Worm (Caenorhabditis elegans): ENCODE measurements around the gene act-1.

The act-1 gene

DNA sequence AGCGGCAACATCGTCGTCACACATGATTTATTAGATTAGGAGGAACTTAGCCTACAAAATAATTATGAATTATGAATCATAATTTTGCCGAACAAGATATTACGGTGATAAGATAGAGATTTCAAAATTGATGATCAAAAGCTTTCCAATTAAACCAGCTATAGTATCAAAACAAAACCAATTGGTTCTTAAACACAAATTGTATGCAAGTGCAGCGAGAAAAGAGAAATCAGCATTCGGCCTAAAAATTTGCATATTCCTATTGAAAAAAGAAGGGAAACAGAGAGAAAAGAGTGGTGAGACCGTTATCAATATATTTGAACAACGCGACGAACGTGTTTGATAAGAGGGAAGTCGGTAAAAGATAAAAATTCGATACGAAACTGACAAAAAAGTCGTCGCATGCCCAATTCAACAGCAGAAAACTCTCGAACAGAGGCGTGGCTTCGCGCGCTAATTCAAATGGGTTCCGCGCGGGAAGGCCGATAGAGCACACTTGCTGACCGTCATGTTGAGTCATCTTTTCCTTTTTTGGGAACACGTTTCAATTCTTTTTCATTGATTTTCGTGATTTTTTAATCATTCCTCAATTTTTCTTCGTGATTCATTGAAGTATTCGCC is 2.6 kb upstream of the act-1 start, which contains the start of gene act-2:
TSS of gene act-2 (minus strand) at position 51 of the 621 bp plus-strand sequence.
- peak; percentile 64 for TF ChIP-seq lsy-2 (tag; optimal IDR thresholded peaks at IDR 0.05)
- TF ChIP-seq unc-39 (tag; optimal IDR thresholded peaks at IDR 0.05) = no peak
- TF ChIP-seq lin-13 (tag; optimal IDR thresholded peaks at IDR 0.05) = peak; percentile 67
- TF ChIP-seq nhr-12 (tag; optimal IDR thresholded peaks at IDR 0.05) = no peak
- no peak for TF ChIP-seq elt-1 (tag; optimal IDR thresholded peaks at IDR 0.05; ENCODE audit: borderline replicate concordance, insufficient read depth)
- TF ChIP-seq nhr-237 (tag; optimal IDR thresholded peaks at IDR 0.05) = peak; percentile 19
- TF ChIP-seq sem-2 (GFP tag; optimal IDR thresholded peaks at IDR 0.05) = no peak
- peak; percentile 76 for TF ChIP-seq pha-4 (tag; optimal IDR thresholded peaks at IDR 0.05)
- TF ChIP-seq mep-1 (tag; optimal IDR thresholded peaks at IDR 0.05) = peak; percentile 79
- TF ChIP-seq unc-120 (tag; optimal IDR thresholded peaks at IDR 0.05; ENCODE audit: poor library complexity, severe bottlenecking) = peak; percentile 46
- TF ChIP-seq cnd-1 (tag; optimal IDR thresholded peaks at IDR 0.05) = peak; percentile 49
- TF ChIP-seq ces-1 (GFP tag; optimal IDR thresholded peaks at IDR 0.05) = peak; percentile 69
- no peak for TF ChIP-seq ceh-83 (GFP tag; optimal IDR thresholded peaks at IDR 0.05)
- TF ChIP-seq ceh-39 (tag; optimal IDR thresholded peaks at IDR 0.05) = peak; percentile 74

DNA sequence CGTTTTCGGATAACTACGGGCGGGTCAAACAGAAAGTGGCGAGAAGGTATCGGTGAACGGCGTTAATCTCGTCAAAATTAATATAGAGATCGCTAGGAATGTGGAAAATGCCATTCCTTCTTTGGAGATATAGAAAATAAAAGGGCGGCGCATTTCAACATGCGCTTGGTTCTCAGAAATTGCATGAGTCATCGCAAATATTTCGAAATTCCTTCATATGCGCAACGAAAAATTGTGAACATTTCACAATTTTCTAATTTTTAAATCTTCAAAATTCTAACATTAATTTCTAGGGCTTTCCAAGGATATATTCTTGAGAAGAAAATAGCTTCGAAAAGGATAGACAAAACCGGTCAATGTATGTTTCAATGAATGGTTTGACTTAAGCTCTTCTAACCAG is 2.0 kb upstream of the act-1 start:
- TF ChIP-seq flh-1 (GFP tag; optimal IDR thresholded peaks at IDR 0.05) = no peak
- TF ChIP-seq snpc-4 (tag; optimal IDR thresholded peaks at IDR 0.05) = no peak
- no peak for TF ChIP-seq mep-1 (tag; optimal IDR thresholded peaks at IDR 0.05)
- TF ChIP-seq M03D4.4 (tag; optimal IDR thresholded peaks at IDR 0.05) = no peak
- TF ChIP-seq drap-1 (GFP tag; optimal IDR thresholded peaks at IDR 0.05) = no peak
- no peak for TF ChIP-seq unc-39 (tag; optimal IDR thresholded peaks at IDR 0.05)

DNA sequence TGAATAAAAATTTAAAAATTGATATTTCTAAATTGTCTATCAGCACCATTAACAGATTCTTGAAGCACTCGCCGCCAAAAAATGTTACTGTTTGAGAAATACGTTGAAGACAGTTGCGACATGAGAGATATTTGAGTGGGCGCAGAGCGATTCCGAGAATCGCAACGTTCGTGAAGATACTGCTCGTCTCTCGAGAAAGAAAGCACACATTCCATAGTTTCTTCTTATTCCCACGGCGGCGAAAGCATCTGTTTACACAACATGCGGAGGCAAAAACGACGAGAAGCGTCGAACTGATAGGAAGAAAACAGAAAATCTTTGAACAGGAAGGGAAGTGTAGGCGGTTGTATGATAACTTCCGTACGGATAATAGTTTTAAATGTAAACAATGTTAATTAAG is 1.6 kb downstream of the act-1 start:
- no peak for TF ChIP-seq snpc-4 (tag; optimal IDR thresholded peaks at IDR 0.05)
- no peak for TF ChIP-seq lsy-2 (tag; optimal IDR thresholded peaks at IDR 0.05)
- no peak for TF ChIP-seq ztf-11 (tag; optimal IDR thresholded peaks at IDR 0.05)
- no peak for TF ChIP-seq mab-5 (tag; optimal IDR thresholded peaks at IDR 0.05)
- TF ChIP-seq unc-62 (GFP tag; optimal IDR thresholded peaks at IDR 0.05) = peak; percentile 58
- peak; percentile 54 for TF ChIP-seq pha-4 (tag; optimal IDR thresholded peaks at IDR 0.05)
- TF ChIP-seq mls-2 (tag; optimal IDR thresholded peaks at IDR 0.05) = no peak
- TF ChIP-seq elt-3 (tag; optimal IDR thresholded peaks at IDR 0.05) = no peak
- TF ChIP-seq ceh-83 (GFP tag; optimal IDR thresholded peaks at IDR 0.05) = no peak
- TF ChIP-seq zip-8 (tag; optimal IDR thresholded peaks at IDR 0.05) = no peak
- TF ChIP-seq mep-1 (tag; optimal IDR thresholded peaks at IDR 0.05) = peak; percentile 36
- no peak for TF ChIP-seq ham-2 (GFP tag; optimal IDR thresholded peaks at IDR 0.05)
- TF ChIP-seq nhr-28 (tag; optimal IDR thresholded peaks at IDR 0.05) = no peak
- TF ChIP-seq unc-120 (tag; optimal IDR thresholded peaks at IDR 0.05; ENCODE audit: poor library complexity, severe bottlenecking) = peak; percentile 90
- no peak for TF ChIP-seq bed-3 (GFP tag; optimal IDR thresholded peaks at IDR 0.05)
- TF ChIP-seq flh-1 (GFP tag; optimal IDR thresholded peaks at IDR 0.05) = no peak
- no peak for TF ChIP-seq nhr-76 (tag; optimal IDR thresholded peaks at IDR 0.05)
- no peak for TF ChIP-seq nhr-12 (tag; optimal IDR thresholded peaks at IDR 0.05)
- no peak for TF ChIP-seq unc-39 (tag; optimal IDR thresholded peaks at IDR 0.05)
- TF ChIP-seq ces-1 (GFP tag; optimal IDR thresholded peaks at IDR 0.05) = no peak
- TF ChIP-seq blmp-1 (tag; optimal IDR thresholded peaks at IDR 0.05) = no peak
- no peak for TF ChIP-seq tbx-8 (GFP tag; optimal IDR thresholded peaks at IDR 0.05)
- TF ChIP-seq ceh-43 (GFP tag; optimal IDR thresholded peaks at IDR 0.05) = no peak
- TF ChIP-seq ceh-39 (tag; optimal IDR thresholded peaks at IDR 0.05) = no peak
- TF ChIP-seq nhr-237 (tag; optimal IDR thresholded peaks at IDR 0.05) = peak; percentile 50
- TF ChIP-seq drap-1 (GFP tag; optimal IDR thresholded peaks at IDR 0.05) = no peak
- no peak for TF ChIP-seq nhr-2 (tag; optimal IDR thresholded peaks at IDR 0.05)
- no peak for TF ChIP-seq sem-2 (GFP tag; optimal IDR thresholded peaks at IDR 0.05)
- TF ChIP-seq lin-32 (GFP tag; optimal IDR thresholded peaks at IDR 0.05) = no peak
- no peak for TF ChIP-seq sptf-1 (tag; optimal IDR thresholded peaks at IDR 0.05)
- peak; percentile 27 for TF ChIP-seq M03D4.4 (tag; optimal IDR thresholded peaks at IDR 0.05)
- no peak for TF ChIP-seq elt-1 (tag; optimal IDR thresholded peaks at IDR 0.05; ENCODE audit: borderline replicate concordance, insufficient read depth)
- TF ChIP-seq lin-13 (tag; optimal IDR thresholded peaks at IDR 0.05) = no peak
- TF ChIP-seq hlh-1 (tag; optimal IDR thresholded peaks at IDR 0.05) = peak; percentile 76
- TF ChIP-seq cnd-1 (tag; optimal IDR thresholded peaks at IDR 0.05) = no peak
